Worm (Caenorhabditis elegans): ENCODE measurements around the gene ogr-2.

DNA sequence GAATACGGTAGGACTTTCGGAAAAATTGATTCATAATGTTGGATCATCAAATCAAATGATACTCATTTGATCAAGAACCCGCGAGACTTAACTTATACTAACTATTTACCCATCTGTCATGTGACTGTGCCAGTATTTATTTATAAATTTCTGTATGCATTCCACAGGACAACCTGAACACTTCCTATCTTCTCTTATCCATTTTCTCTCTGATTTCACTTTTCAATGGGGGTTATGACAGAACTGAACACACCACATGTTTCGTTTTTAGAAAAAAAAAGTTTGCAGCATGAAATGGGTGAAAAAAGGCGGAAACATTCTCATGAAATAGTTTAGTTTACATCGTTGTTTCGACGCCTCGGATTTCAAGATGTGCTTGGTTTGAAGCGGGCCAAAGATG, 23.4 kb upstream of the ogr-2 start:
- TF ChIP-seq T22C8.4 (GFP tag; IDR thresholded peaks at IDR 0.05) (no peak), flt-1 (GFP tag; IDR thresholded peaks at IDR 0.05) (no peak), med-1 (GFP tag; optimal IDR thresholded peaks at IDR 0.05; ENCODE audit: insufficient read depth) (no peak), ztf-29 (GFP tag; IDR thresholded peaks at IDR 0.05) (no peak), cog-1 (tag; optimal IDR thresholded peaks at IDR 0.05) (no peak), tab-1 (GFP tag; IDR thresholded peaks at IDR 0.05) (no peak)

Measured in whole organism, midembryonic.